Worm (Caenorhabditis elegans) whole organism, dauer: Measurements from ENCODE around the gene W05E10.5.

Experiments used
- unc-62 ChIP-seq: sonication (generic microtip); optimal IDR thresholded peaks from 2 replicates; lab custom pipeline; 2017; ENCODE audit warnings: missing biosample characterization, missing genetic modification reagents, missing genetic modification characterization

The W05E10.5 gene

DNA sequence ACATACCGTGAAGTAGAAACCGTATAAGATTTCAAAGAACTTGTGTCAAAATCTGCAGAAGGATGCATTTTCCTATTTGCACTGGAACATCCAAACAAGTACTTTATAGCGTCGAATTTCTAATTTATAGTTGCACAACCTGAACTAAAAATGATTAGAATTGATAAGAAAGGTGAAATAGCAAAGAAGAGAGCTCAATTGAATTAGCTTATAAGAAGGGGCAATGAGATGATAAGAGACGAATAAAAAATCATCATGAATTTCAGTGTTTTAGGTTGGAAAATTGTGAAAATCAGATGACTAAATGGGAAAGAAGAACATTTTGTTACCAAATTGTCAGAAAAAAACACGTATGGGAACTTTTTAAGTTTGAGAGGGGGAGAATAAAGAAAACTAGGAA is 3.9 kb downstream of the W05E10.5 start, which contains the start of gene W05E10.1:
W05E10.1 (minus strand) TSS at position 139 of the 400 bp plus-strand sequence.
- TF ChIP-seq unc-62 (GFP tag; lab: Kevin White, UChicago) = no peak

DNA sequence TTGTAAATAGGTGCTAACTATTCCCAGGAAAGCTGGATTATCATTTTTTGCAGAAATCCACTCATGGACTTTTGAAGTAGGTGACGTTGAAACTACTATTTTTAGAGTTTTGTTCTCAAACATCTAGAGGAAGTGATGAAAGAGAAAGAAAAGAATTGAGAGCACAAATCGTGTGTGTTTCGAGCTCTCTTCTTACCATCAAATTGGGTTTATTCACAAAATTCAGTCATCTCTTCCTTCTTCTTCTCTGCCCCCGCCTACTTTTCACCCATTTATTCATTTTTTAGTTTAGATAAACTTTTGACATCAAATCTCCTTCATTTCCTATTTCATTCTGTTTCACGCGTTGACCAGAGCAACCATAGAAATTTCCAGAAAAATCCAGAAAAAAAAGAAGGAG is 8.6 kb downstream of the W05E10.5 start, which contains the start of gene W05E10.2:
W05E10.2 (plus strand) TSS at position 301 of the 400 bp plus-strand sequence.
- TF ChIP-seq unc-62 (GFP tag; lab: Kevin White, UChicago) = no peak

ce11 chrV:11682858-11683257 is 12.6 kb downstream of the W05E10.5 start:
- no peak for TF ChIP-seq unc-62 (GFP tag; lab: Kevin White, UChicago)

ce11 chrV:11680519-11681203 is 14.8 kb downstream of the W05E10.5 start:
- TF ChIP-seq unc-62 (GFP tag; lab: Kevin White, UChicago) = no peak

DNA sequence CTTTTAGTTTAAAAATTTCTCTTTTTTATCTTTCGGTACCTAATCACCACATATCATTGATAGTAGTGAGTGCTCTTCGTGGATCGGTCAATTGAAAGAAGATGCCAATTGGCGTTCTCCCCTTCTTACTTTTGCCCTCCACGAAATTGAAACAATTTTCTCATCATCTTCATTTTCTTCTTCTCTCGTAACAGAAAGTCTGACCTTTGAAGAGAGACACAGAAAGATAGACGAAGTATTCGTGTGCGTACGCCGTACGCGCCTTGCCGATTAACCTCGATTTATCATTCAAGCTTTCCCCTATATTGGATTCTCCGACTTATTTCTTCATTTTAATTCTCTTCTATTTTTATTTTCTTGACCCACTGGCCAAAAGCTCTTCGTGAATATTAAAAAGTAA is 18.0 kb downstream of the W05E10.5 start:
- no peak for TF ChIP-seq unc-62 (GFP tag; lab: Kevin White, UChicago)

DNA sequence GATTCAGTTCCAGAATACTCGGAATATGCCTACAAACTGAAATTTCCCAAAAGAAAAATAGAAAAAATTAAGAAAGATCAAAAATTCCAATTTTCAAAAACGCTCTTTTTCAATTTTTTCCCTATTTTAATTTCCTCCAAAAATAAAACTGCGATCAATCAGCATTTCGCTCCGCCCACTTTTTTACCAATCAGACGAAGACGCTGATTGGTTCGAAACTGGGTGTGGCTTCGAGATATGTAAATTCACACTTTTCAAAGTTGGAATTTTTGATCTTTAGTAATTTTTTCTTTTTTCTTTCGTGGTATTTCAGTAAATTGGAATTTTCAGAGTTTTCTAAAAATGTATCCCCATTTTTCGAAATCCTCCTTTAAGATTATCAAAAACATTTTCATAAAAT is 18.5 kb downstream of the W05E10.5 start:
- TF ChIP-seq unc-62 (GFP tag; lab: Kevin White, UChicago) = no peak

DNA sequence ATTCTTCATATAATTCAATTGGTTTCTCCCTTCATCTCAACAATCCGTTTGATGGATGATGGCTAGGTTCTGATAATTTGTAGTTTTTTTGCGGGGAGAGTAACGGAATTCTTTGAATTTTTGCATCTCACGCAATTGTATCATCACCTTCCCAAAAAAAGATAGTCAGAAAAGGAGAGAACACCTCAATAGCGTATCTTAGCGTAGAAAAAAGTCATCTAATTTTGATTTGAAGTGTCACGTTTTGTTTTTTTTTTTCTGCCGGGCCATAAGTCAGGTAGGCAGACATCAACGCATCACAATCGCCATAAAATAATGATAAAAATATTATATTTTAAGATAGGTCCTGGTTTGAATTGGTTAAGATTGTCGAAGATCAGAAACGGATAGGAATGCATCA is 19.0 kb downstream of the W05E10.5 start:
- TF ChIP-seq unc-62 (GFP tag; lab: Kevin White, UChicago) = no peak

DNA sequence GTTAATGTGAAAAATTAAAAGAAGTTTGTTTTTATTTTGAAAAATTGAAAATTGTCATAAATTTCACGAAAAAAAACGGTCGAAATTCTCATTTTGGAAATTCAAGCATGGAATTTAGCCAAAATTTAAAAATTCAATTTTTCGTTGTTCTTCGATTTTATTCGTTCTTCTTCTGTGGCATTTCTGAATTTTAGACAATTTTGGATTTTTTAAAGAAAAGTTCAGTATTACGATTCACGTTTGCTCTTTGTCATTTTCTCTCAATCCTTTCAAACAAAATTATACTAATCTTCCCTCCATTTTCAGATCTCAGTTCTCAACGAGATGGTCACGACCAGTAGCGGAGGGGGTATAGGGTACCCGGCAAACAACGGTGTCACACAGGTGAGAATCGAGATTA is 19.9 kb downstream of the W05E10.5 start, which contains the start of gene ape-1:
ape-1 (plus strand) TSS at position 301 of the 400 bp plus-strand sequence.
- TF ChIP-seq unc-62 (GFP tag; lab: Kevin White, UChicago) = no peak

DNA sequence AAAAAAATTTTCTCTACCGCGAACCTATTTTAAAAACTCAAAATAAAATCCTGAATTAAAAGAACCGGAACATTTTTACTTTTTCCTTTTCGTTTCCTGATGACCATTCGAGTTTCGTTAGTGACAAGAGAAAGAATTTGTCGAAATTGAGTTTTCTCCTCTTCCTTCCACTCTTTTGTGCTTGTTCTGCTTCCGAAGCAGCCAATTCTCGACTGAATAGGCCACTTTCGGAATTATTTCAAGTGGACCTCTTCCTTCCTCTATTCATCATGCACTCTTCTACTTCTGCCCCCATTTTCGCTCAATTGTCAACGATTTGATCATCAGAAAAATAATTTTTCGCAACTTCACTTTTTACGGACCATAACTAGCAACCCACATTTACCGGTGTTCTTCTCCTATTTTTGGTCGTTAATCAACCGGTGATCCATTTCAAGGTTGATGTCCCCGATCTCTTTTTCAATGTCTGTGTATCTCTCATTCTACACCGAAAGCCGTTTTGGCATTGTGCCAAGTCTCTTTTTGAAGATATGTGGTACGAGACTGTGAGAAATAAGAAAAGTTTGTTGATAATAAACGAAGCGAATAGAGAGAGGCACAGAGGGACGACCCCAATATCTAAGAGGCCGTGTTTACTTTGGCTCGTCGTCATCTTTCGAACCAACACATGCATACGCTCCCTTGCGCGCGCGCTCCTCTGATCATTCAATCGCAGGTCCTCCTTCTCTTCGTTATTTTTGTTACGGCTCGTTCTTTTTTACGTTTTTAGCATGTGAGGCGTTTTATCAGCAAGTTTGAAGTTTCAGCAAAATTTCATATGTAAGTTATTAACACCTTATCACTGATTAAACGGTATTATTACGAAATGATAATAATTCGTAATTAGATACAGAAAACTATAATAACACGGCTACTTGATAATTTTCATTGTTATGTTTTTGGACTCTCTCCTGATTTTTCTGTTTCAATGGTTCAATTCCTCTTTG is 20.6 kb downstream of the W05E10.5 start:
- TF ChIP-seq unc-62 (GFP tag; lab: Kevin White, UChicago) = no peak

ce11 chrV:11673746-11674365 is 21.6 kb downstream of the W05E10.5 start:
- TF ChIP-seq unc-62 (GFP tag; lab: Kevin White, UChicago) = no peak

ce11 chrV:11672497-11672896 is 23.0 kb downstream of the W05E10.5 start, which contains the start of gene lgc-44:
Gene lgc-44, minus strand, starts transcription at chrV:11672597.
- no peak for TF ChIP-seq unc-62 (GFP tag; lab: Kevin White, UChicago)

DNA sequence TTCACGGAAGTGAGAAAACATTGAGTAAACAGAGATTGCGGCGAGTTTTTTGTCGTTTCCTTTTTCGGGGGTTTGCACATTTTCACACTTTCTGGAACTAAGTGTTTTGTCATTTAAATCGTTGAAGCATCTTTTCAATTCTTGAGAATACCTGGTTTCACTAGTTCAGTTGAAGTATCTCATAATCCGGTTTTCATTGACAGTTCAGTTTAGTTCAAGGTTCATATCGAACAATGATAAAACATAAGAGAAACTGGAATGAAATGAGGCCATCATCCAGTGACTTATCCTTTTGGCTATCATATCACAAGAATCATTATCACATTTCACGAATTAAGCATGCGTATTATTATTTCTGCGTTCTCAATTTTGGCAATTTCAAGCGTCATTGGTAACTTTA is 28.3 kb downstream of the W05E10.5 start, which contains the start of gene F46F3.3:
F46F3.3 (plus strand) TSS at position 301 of the 400 bp plus-strand sequence.
- no peak for TF ChIP-seq unc-62 (GFP tag; lab: Kevin White, UChicago)

DNA sequence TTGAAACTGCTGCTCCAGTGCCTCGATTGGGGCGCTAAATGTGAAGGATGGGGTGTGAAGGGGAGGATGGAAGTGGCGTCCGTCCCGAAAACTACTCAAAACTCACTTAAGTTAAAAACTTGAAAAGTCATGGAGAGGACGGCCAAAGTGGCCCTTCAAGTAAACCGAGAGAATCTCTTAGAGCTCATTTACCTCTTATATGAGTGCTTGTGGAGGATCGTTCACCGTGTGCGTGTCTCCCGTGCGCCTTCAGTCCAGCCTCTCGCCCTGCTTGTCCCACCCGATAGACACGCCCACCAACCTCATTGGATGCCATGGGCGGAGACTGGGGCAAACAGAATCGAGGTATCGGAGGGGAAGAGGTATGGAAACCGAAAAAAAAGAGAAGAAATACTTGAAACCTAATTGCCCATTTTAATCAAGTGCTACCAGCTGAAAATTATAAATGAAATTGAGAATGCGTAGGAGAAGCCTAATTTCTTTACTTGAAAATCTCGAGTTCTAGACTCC is 30.6 kb downstream of the W05E10.5 start, which contains the start of gene ceh-27:
ceh-27 (minus strand) TSS at position 228 of the 510 bp plus-strand sequence.
- no peak for TF ChIP-seq unc-62 (GFP tag; lab: Kevin White, UChicago)

DNA sequence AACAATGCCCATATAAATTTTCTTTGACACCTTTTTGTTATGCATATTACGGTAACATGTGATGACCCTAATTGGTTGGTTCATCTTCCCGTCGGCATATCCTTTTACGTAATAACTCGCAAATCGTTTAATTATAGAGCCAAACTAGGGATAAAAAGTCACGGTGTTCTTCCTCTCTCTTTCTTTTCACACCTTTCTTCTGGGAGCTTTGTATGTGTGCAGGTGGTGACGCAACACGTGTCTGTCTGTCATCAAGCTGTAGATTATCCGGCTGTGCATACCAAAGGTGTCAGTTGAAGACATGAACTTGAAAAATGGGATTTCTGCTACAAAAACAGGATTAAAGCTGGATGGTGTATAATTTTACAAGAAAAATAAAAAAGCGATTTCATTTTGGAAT is 34.9 kb downstream of the W05E10.5 start:
- no peak for TF ChIP-seq unc-62 (GFP tag; lab: Kevin White, UChicago)

ce11 chrV:11656469-11656868 is 39.0 kb downstream of the W05E10.5 start:
- TF ChIP-seq unc-62 (GFP tag; lab: Kevin White, UChicago) = no peak
